Fruit fly (Drosophila melanogaster) whole organism, adult: ENCODE results near the gene Nplp4.

Experiments
- CG11617 ChIP-seq: fragments of 200-800 bp; sonication (Bioruptor generic); optimal IDR thresholded peaks from 2 replicates; lab custom pipeline; 2017; ENCODE audit warnings: mild to moderate bottlenecking, missing biosample characterization, missing genetic modification reagents, missing genetic modification characterization
- CG12768 ChIP-seq: fragments of 200-800 bp; sonication (Bioruptor generic); optimal IDR thresholded peaks from 2 replicates; lab custom pipeline; 2017; ENCODE audit warnings: missing biosample characterization, missing genetic modification characterization, mild to moderate bottlenecking, moderate library complexity, missing genetic modification reagents
- CG33017 ChIP-seq: fragments of 200-800 bp; sonication (Bioruptor generic); optimal IDR thresholded peaks from 2 replicates; lab custom pipeline; 2018; ENCODE audit warnings: missing biosample characterization, mild to moderate bottlenecking, missing genetic modification characterization, moderate library complexity
- CG7045 ChIP-seq: fragments of 200-800 bp; sonication (Bioruptor generic); optimal IDR thresholded peaks from 2 replicates; lab custom pipeline; 2017; ENCODE audit warnings: missing biosample characterization, mild to moderate bottlenecking, missing genetic modification characterization
- CG7101 ChIP-seq: fragments of 200-800 bp; sonication (Bioruptor generic); optimal IDR thresholded peaks from 2 replicates; lab custom pipeline; 2018; ENCODE audit warnings: missing biosample characterization, mild to moderate bottlenecking, missing genetic modification characterization, moderate library complexity
- Clk ChIP-seq: fragments of 200-800 bp; sonication (Bioruptor generic); optimal IDR thresholded peaks from 2 replicates; lab custom pipeline; 2017; ENCODE audit warnings: missing biosample characterization, missing genetic modification characterization
- Crg-1 ChIP-seq: fragments of 200-800 bp; sonication (Bioruptor generic); optimal IDR thresholded peaks from 2 replicates; lab custom pipeline; 2016; ENCODE audit warnings: missing biosample characterization, missing genetic modification characterization
- Mnt ChIP-seq: fragments of 200-800 bp; sonication (Bioruptor generic); optimal IDR thresholded peaks from 2 replicates; lab custom pipeline; 2016; ENCODE audit warnings: missing biosample characterization, mild to moderate bottlenecking, missing genetic modification characterization
- bab1 ChIP-seq: fragments of 200-800 bp; sonication (Bioruptor generic); optimal IDR thresholded peaks from 3 replicates; lab custom pipeline; 2019; ENCODE audit warnings: missing biosample characterization, mild to moderate bottlenecking, missing genetic modification characterization, moderate library complexity
- cnc ChIP-seq, 2 experiments: fragments of >200 bp; optimal IDR thresholded peaks; 2 replicates each; lab custom pipeline; 2017
- kay ChIP-seq: fragments of 200-800 bp; sonication (Bioruptor generic); peaks from one replicate; lab custom pipeline; 2016; ENCODE audit warnings: missing biosample characterization, missing genetic modification characterization, borderline replicate concordance
- ovo ChIP-seq: fragments of 200-800 bp; sonication (Bioruptor generic); optimal IDR thresholded peaks from 2 replicates; lab custom pipeline; 2016; ENCODE audit warnings: missing biosample characterization, missing genetic modification characterization

dm6 chr2L:2038253-2038955 is 30.2 kb downstream of the Nplp4 start:
- no peak for TF ChIP-seq Crg-1
- peak; percentile 20 for TF ChIP-seq CG12768 (GFP tag; lab: Kevin White, UChicago)
- TF ChIP-seq cnc (optimal IDR thresholded peaks at IDR 0.05; lab: Kevin White, UChicago), result peak in 1 of 2 experiments; percentile 21
- TF ChIP-seq CG11617 (GFP tag; lab: Kevin White, UChicago), result peak; percentile 2
- TF ChIP-seq bab1 (GFP tag; lab: Kevin White, UChicago), result peak; percentile 47
- TF ChIP-seq CG7101, result no peak
- no peak for TF ChIP-seq kay (GFP tag; lab: Kevin White, UChicago)
- no peak for TF ChIP-seq Mnt (GFP tag; lab: Kevin White, UChicago)
- TF ChIP-seq ovo, result no peak
- TF ChIP-seq CG33017, result no peak
- TF ChIP-seq CG7045 (GFP tag; lab: Kevin White, UChicago), result no peak
- no peak for TF ChIP-seq Clk (GFP tag; lab: Kevin White, UChicago)
